Worm (Caenorhabditis elegans) whole organism, young adult: ENCODE results near the gene R02F11.1.

Experiments
- B0019.2 ChIP-seq: fragments of 200-800 bp; sonication (Bioruptor generic); conservative IDR thresholded peaks from 2 replicates; pipeline ENCODE4 v1.3.6; 2022; ENCODE audit warnings: missing genetic modification reagents, missing genetic modification characterization, missing compliant biosample characterization
- D2030.7 ChIP-seq: fragments of 200-800 bp; sonication (Bioruptor generic); IDR thresholded peaks from 2 replicates; pipeline ENCODE4 v1.3.6; 2022; ENCODE audit warnings: missing genetic modification reagents, missing genetic modification characterization, missing compliant biosample characterization
- F33H1.4 ChIP-seq: fragments of 200-800 bp; sonication (Bioruptor generic); IDR thresholded peaks from 2 replicates; pipeline ENCODE4 v1.3.6; 2022; ENCODE audit warnings: missing genetic modification reagents, missing genetic modification characterization, missing compliant biosample characterization
- F57A8.1 ChIP-seq: fragments of 200-800 bp; sonication (Bioruptor generic); optimal IDR thresholded peaks from 2 replicates; lab custom pipeline; 2018; ENCODE audit warnings: mild to moderate bottlenecking, missing genetic modification characterization, moderate library complexity, missing compliant biosample characterization
- K11D2.4 ChIP-seq: fragments of 200-800 bp; sonication (Bioruptor generic); IDR thresholded peaks from 2 replicates; pipeline ENCODE4 v1.3.6; 2022; ENCODE audit warnings: missing genetic modification reagents, missing genetic modification characterization, missing compliant biosample characterization
- K12H6.12 ChIP-seq: fragments of 200-800 bp; sonication (Bioruptor generic); optimal IDR thresholded peaks from 2 replicates; lab custom pipeline; 2018; ENCODE audit warnings: mild to moderate bottlenecking, missing genetic modification characterization, missing compliant biosample characterization
- T07F8.4 ChIP-seq: sonication (generic microtip); optimal IDR thresholded peaks from 2 replicates; lab custom pipeline; 2016; ENCODE audit warnings: mild to moderate bottlenecking, missing genetic modification characterization, moderate library complexity, missing compliant biosample characterization
- Y53G8AR.9 ChIP-seq: fragments of 200-800 bp; sonication (Bioruptor generic); conservative IDR thresholded peaks from 2 replicates; pipeline ENCODE4 v1.3.6; 2022; ENCODE audit warnings: missing genetic modification reagents, missing genetic modification characterization, missing compliant biosample characterization
- akir-1 ChIP-seq: fragments of 200-800 bp; sonication (Bioruptor generic); optimal IDR thresholded peaks from 2 replicates; lab custom pipeline; 2018; ENCODE audit warnings: mild to moderate bottlenecking, missing genetic modification characterization, moderate library complexity, missing compliant biosample characterization
- athp-1 ChIP-seq: sonication (generic microtip); optimal IDR thresholded peaks from 2 replicates; lab custom pipeline; 2017; ENCODE audit warnings: mild to moderate bottlenecking, missing genetic modification characterization, missing compliant biosample characterization
- attf-3 ChIP-seq: fragments of 200-800 bp; sonication (Bioruptor generic); conservative IDR thresholded peaks from 2 replicates; pipeline ENCODE4 v1.3.6; 2022; ENCODE audit warnings: missing genetic modification reagents, missing genetic modification characterization, missing compliant biosample characterization
- bed-1 ChIP-seq: fragments of 200-800 bp; sonication (Bioruptor generic); IDR thresholded peaks from 2 replicates; pipeline ENCODE4 v1.3.6; 2022; ENCODE audit warnings: missing genetic modification reagents, missing genetic modification characterization, missing compliant biosample characterization
- bed-2 ChIP-seq: fragments of 200-800 bp; sonication (Bioruptor generic); IDR thresholded peaks from 2 replicates; pipeline ENCODE4 v1.3.6; 2022; ENCODE audit warnings: missing genetic modification reagents, missing genetic modification characterization, missing compliant biosample characterization
- cebp-1 ChIP-seq, 2 experiments: fragments of 200-800 bp in 1 of 2; sonication (Bioruptor generic) in 1 of 2; sonication (generic microtip) in 1 of 2; IDR thresholded peaks in 1 of 2; optimal IDR thresholded peaks in 1 of 2; 2 replicates each; pipeline versions ENCODE4 v1.3.6 to Lab custom; 2017 to 2022; ENCODE audit warnings: missing compliant biosample characterization in 2 of 2, missing genetic modification characterization in 2 of 2, mild to moderate bottlenecking in 1 of 2, missing genetic modification reagents in 1 of 2, moderate library complexity in 1 of 2
- cebp-2 ChIP-seq: fragments of 200-800 bp; sonication (Bioruptor generic); IDR thresholded peaks from 2 replicates; pipeline ENCODE4 v1.3.6; 2022; ENCODE audit warnings: missing genetic modification characterization, missing compliant biosample characterization
- ceh-27 ChIP-seq: fragments of 200-800 bp; sonication (Bioruptor generic); optimal IDR thresholded peaks from 2 replicates; lab custom pipeline; 2018; ENCODE audit warnings: mild to moderate bottlenecking, missing genetic modification characterization, moderate library complexity, missing compliant biosample characterization
- ceh-91 ChIP-seq: fragments of 200-800 bp; sonication (Bioruptor generic); IDR thresholded peaks from 2 replicates; pipeline ENCODE4 v1.3.6; 2022; ENCODE audit warnings: missing genetic modification reagents, missing genetic modification characterization, missing compliant biosample characterization
- dpff-1 ChIP-seq: sonication (generic microtip); optimal IDR thresholded peaks from 2 replicates; lab custom pipeline; 2017; ENCODE audit warnings: mild to moderate bottlenecking, missing genetic modification characterization, missing compliant biosample characterization
- dpl-1 ChIP-seq: fragments of 150-350 bp; optimal IDR thresholded peaks from 2 replicates; lab custom pipeline; 2014; ENCODE audit warnings: missing biosample characterization, missing genetic modification reagents, missing genetic modification characterization
- efl-1 ChIP-seq: fragments of 150-350 bp; optimal IDR thresholded peaks from 2 replicates; lab custom pipeline; 2014; ENCODE audit warnings: missing biosample characterization, missing genetic modification reagents, missing genetic modification characterization
- egl-18 ChIP-seq: fragments of 200-800 bp; sonication (Bioruptor generic); IDR thresholded peaks from 2 replicates; pipeline ENCODE4 v1.3.6; 2022; ENCODE audit warnings: missing genetic modification reagents, missing genetic modification characterization, missing compliant biosample characterization
- hlh-12 ChIP-seq: sonication (generic microtip); optimal IDR thresholded peaks from 2 replicates; lab custom pipeline; 2016; ENCODE audit warnings: missing genetic modification characterization, missing compliant biosample characterization
- hlh-26 ChIP-seq: fragments of 200-800 bp; sonication (Bioruptor generic); conservative IDR thresholded peaks from 2 replicates; pipeline ENCODE4 v1.3.6; 2022; ENCODE audit warnings: missing genetic modification reagents, missing genetic modification characterization, missing compliant biosample characterization
- hmg-1.2 ChIP-seq: fragments of 200-800 bp; sonication (Bioruptor generic); IDR thresholded peaks from 2 replicates; pipeline ENCODE4 v1.3.6; 2022; ENCODE audit warnings: missing genetic modification reagents, missing genetic modification characterization, missing compliant biosample characterization
- hrde-1 ChIP-seq: sonication (generic microtip); optimal IDR thresholded peaks from 2 replicates; lab custom pipeline; 2016; ENCODE audit warnings: missing genetic modification characterization, mild to moderate bottlenecking, missing compliant biosample characterization, moderate library complexity, missing genotype, missing genetic modification reagents, borderline replicate concordance
- lag-1 ChIP-seq: fragments of 200-800 bp; sonication (Bioruptor generic); IDR thresholded peaks from 2 replicates; pipeline ENCODE4 v1.3.6; 2022; ENCODE audit warnings: missing genetic modification reagents, missing genetic modification characterization, missing compliant biosample characterization
- let-526 ChIP-seq: fragments of 200-800 bp; sonication (Bioruptor generic); IDR thresholded peaks from 2 replicates; pipeline ENCODE4 v1.3.6; 2022; ENCODE audit warnings: missing genetic modification reagents, missing genetic modification characterization, missing compliant biosample characterization
- lir-1 ChIP-seq: fragments of 200-800 bp; sonication (Bioruptor generic); conservative IDR thresholded peaks from 2 replicates; pipeline ENCODE4 v1.3.6; 2022; ENCODE audit warnings: missing genetic modification reagents, missing genetic modification characterization, missing compliant biosample characterization
- lsl-1 ChIP-seq: fragments of 200-800 bp; sonication (Bioruptor generic); optimal IDR thresholded peaks from 2 replicates; lab custom pipeline; 2018; ENCODE audit warnings: mild to moderate bottlenecking, missing genetic modification characterization, moderate library complexity, missing compliant biosample characterization
- madf-8 ChIP-seq: fragments of 200-800 bp; sonication (Bioruptor generic); conservative IDR thresholded peaks from 2 replicates; pipeline ENCODE4 v1.3.6; 2022; ENCODE audit warnings: missing genetic modification reagents, missing genetic modification characterization, missing compliant biosample characterization
- nhr-80 ChIP-seq: sonication (generic microtip); optimal IDR thresholded peaks from 2 replicates; lab custom pipeline; 2016; ENCODE audit warnings: missing genetic modification characterization, missing compliant biosample characterization
- nhr-90 ChIP-seq: sonication (generic microtip); optimal IDR thresholded peaks from 2 replicates; lab custom pipeline; 2016; ENCODE audit warnings: missing genotype, mild to moderate bottlenecking, missing genetic modification characterization, missing compliant biosample characterization
- pbrm-1 ChIP-seq: fragments of 200-800 bp; sonication (Bioruptor generic); IDR thresholded peaks from 2 replicates; pipeline ENCODE4 v1.3.6; 2022; ENCODE audit warnings: missing genetic modification reagents, missing genetic modification characterization, missing compliant biosample characterization
- rpc-1 ChIP-seq, 2 experiments: fragments of 150-350 bp in 1 of 2; sonication (generic microtip) in 1 of 2; optimal IDR thresholded peaks; 2 replicates each; lab custom pipeline; 2014 to 2018; ENCODE audit warnings: missing biosample characterization in 1 of 2, missing genetic modification characterization in 1 of 2, missing genetic modification reagents in 1 of 2, missing genotype in 1 of 2
- snpc-1.3 ChIP-seq: sonication (generic microtip); optimal IDR thresholded peaks from 2 replicates; lab custom pipeline; 2017; ENCODE audit warnings: missing genetic modification characterization, mild to moderate bottlenecking, missing compliant biosample characterization, antibody characterized with exemption, moderate library complexity, missing genotype, missing genetic modification reagents; ENCODE audit not compliant: insufficient read depth
- unc-130 ChIP-seq: sonication (generic microtip); optimal IDR thresholded peaks from 2 replicates; lab custom pipeline; 2016; ENCODE audit warnings: missing genetic modification reagents, missing genetic modification characterization, missing compliant biosample characterization
- unc-62 ChIP-seq: fragments of 150-350 bp; optimal IDR thresholded peaks from 2 replicates; lab custom pipeline; 2014; ENCODE audit warnings: missing biosample characterization, missing genetic modification reagents, missing genetic modification characterization
- zfh-2 ChIP-seq: fragments of 200-800 bp; sonication (Bioruptor generic); conservative IDR thresholded peaks from 2 replicates; pipeline ENCODE4 v1.3.6; 2022; ENCODE audit warnings: missing genetic modification reagents, missing genetic modification characterization, missing compliant biosample characterization

R02F11.1 gene

DNA sequence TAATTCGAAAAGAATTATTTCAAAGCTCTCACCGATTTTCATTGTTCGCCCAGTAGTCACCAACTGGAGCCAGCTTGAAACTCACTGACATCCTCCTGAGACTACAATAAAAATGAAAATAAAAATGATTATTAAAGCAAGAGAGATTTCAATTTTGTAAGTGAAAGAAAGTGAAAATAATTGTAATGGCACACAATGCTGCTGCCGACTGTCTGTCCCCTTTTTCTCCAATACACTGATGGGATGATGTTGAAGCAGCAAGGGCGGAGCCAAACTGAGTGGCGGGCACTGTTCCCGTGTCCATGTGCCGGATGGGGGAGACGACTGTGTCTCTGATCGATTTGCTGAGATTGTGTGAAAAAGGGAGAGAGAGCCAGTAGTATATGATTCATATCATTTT lies 33.4 kb downstream of the R02F11.1 start, which contains the start of gene C37H5.14:
Gene C37H5.14, minus strand, starts transcription at position 101 of the 400 bp plus-strand sequence.
- TF ChIP-seq zfh-2 (peak; percentile 54; the same call in 1 of the 2 replicates), rpc-1 (optimal IDR thresholded peaks at IDR 0.05; lab: Kevin White, UChicago) (no peak), rpc-1 (tag; optimal IDR thresholded peaks at IDR 0.05; lab: Kevin White, UChicago) (no peak), egl-18 (GFP tag; lab: Robert Waterston, UW) (no peak), athp-1 (tag; lab: Kevin White, UChicago) (no peak), dpff-1 (tag; lab: Kevin White, UChicago) (no peak)

DNA sequence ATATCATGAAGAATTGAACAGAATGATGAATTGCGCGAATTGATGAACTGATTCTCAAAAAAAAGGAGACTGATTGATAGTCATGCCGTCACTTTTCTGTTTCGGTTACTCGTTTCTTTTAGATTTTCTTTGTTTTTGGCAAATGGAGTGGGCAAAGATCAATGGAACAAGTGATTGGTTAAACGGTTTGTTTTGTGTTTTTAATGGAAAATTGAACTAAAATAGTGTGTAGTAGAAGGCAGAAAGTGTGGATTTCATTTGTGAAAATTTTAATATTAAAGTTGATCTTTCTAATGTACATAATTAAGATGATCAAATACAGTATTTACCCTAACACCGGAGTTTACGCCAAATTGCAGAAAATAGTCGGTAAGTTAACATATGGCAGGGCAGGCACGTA lies 39.0 kb downstream of the R02F11.1 start, which contains the start of gene nas-9:
Gene nas-9, minus strand, starts transcription at position 101 of the 400 bp plus-strand sequence.
- TF ChIP-seq F57A8.1 (GFP tag; lab: Kevin White, UChicago) = no peak
- no peak for TF ChIP-seq bed-2 (GFP tag; lab: Robert Waterston, UW)
- no peak for TF ChIP-seq T07F8.4
- TF ChIP-seq unc-130 (GFP tag; lab: Kevin White, UChicago) = no peak
- no peak for TF ChIP-seq hmg-1.2 (GFP tag; lab: Robert Waterston, UW)
- TF ChIP-seq lir-1 = no peak
- no peak for TF ChIP-seq pbrm-1
- TF ChIP-seq akir-1 = no peak
- TF ChIP-seq hlh-26 (GFP tag; lab: Robert Waterston, UW) = no peak
- no peak for TF ChIP-seq K12H6.12 (tag; lab: Kevin White, UChicago)
- no peak for TF ChIP-seq hrde-1 (tag; lab: Kevin White, UChicago)
- TF ChIP-seq let-526 = no peak
- TF ChIP-seq cebp-1 (GFP tag; IDR thresholded peaks at IDR 0.05; lab: Robert Waterston, UW) = no peak
- TF ChIP-seq cebp-1 (tag; optimal IDR thresholded peaks at IDR 0.05; lab: Kevin White, UChicago) = no peak
- no peak for TF ChIP-seq ceh-91 (GFP tag; lab: Robert Waterston, UW)
- TF ChIP-seq Y53G8AR.9 (GFP tag; lab: Robert Waterston, UW) = no peak
- no peak for TF ChIP-seq cebp-2 (GFP tag; lab: Robert Waterston, UW)

DNA sequence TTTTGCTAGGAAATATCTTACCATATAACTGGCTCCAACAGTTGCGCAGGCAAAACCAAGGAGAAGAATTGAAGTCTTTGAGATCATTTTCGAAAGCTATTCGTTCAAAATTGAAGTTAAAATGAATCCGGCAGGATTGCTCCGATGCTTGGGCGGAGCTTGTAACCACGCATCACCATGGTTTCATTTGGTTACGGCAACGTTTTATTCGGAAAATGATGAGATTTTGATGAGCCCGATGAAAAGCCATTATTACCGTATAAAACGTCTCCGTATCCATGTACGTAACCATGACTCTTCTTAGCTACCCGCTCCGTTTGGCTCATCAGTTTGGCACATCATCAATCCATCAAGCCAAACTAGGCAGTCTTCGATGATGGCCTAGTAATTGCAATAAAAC lies 40.3 kb downstream of the R02F11.1 start, which contains the start of gene cwp-1:
Gene cwp-1, minus strand, starts transcription at position 101 of the 400 bp plus-strand sequence.
- TF ChIP-seq unc-62 (GFP tag; lab: Kevin White, UChicago) = no peak
- TF ChIP-seq nhr-80 (tag; lab: Kevin White, UChicago) = no peak
- TF ChIP-seq D2030.7 = no peak
- TF ChIP-seq snpc-1.3 = no peak
- TF ChIP-seq bed-1 (GFP tag; lab: Robert Waterston, UW) = no peak
- no peak for TF ChIP-seq dpl-1 (GFP tag; lab: Kevin White, UChicago)
- TF ChIP-seq F33H1.4 (GFP tag; lab: Robert Waterston, UW) = no peak
- TF ChIP-seq ceh-27 = no peak
- no peak for TF ChIP-seq nhr-90 (tag; lab: Kevin White, UChicago)
- TF ChIP-seq hlh-12 (tag; lab: Kevin White, UChicago) = no peak
- no peak for TF ChIP-seq lag-1 (GFP tag; lab: Robert Waterston, UW)
- no peak for TF ChIP-seq attf-3
- TF ChIP-seq madf-8 (GFP tag; lab: Robert Waterston, UW) = no peak
- TF ChIP-seq T07F8.4 = no peak
- TF ChIP-seq efl-1 (GFP tag; lab: Kevin White, UChicago) = no peak
- no peak for TF ChIP-seq lsl-1
- TF ChIP-seq K11D2.4 (GFP tag; lab: Robert Waterston, UW) = no peak
- no peak for TF ChIP-seq B0019.2 (GFP tag; lab: Robert Waterston, UW)
- TF ChIP-seq unc-130 (GFP tag; lab: Kevin White, UChicago) = no peak
